Fruit fly (Drosophila melanogaster) whole organism, wandering third instar larva: ENCODE results near the gene MED31.

Experiments used
- CG9705 ChIP-seq: fragments of 200-800 bp; sonication (Bioruptor generic); optimal IDR thresholded peaks from 2 replicates; lab custom pipeline; 2018; ENCODE audit warnings: missing biosample characterization, mild to moderate bottlenecking, missing genetic modification characterization
- CrebA ChIP-seq: fragments of 200-800 bp; sonication (Bioruptor generic); optimal IDR thresholded peaks from 2 replicates; lab custom pipeline; 2016; ENCODE audit warnings: missing biosample characterization, mild to moderate bottlenecking, missing genetic modification characterization, borderline replicate concordance
- Dfd ChIP-seq: fragments of >200 bp; optimal IDR thresholded peaks from 2 replicates; lab custom pipeline; 2017; ENCODE audit warnings: missing biosample characterization, missing genetic modification characterization
- GATAd ChIP-seq: sonication (Bioruptor generic); optimal IDR thresholded peaks from 2 replicates; lab custom pipeline; 2016; ENCODE audit warnings: missing biosample characterization, missing genetic modification characterization
- HLH106 ChIP-seq: fragments of 200-800 bp; optimal IDR thresholded peaks from 3 replicates; lab custom pipeline; 2019; ENCODE audit warnings: missing biosample characterization, mild to moderate bottlenecking, missing genetic modification characterization, moderate library complexity
- Hnf4 ChIP-seq: fragments of 200-800 bp; sonication (Bioruptor generic); optimal IDR thresholded peaks from 2 replicates; lab custom pipeline; 2016; ENCODE audit warnings: missing biosample characterization, mild to moderate bottlenecking, missing genetic modification characterization
- Hr78 ChIP-seq: fragments of >200 bp; optimal IDR thresholded peaks from 2 replicates; lab custom pipeline; 2017; ENCODE audit warnings: missing biosample characterization, missing genetic modification characterization
- Hr83 ChIP-seq: fragments of 200-300 bp; sonication (Bioruptor generic); optimal IDR thresholded peaks from 2 replicates; lab custom pipeline; 2016; ENCODE audit warnings: missing biosample characterization, mild to moderate bottlenecking, missing genetic modification characterization, moderate library complexity; ENCODE audit not compliant: poor library complexity, severe bottlenecking
- Jra ChIP-seq: sonication (Bioruptor generic); optimal IDR thresholded peaks from 2 replicates; lab custom pipeline; 2016; ENCODE audit warnings: missing biosample characterization, missing genetic modification characterization
- Mio ChIP-seq: sonication (Bioruptor generic); optimal IDR thresholded peaks from 2 replicates; lab custom pipeline; 2016; ENCODE audit warnings: missing biosample characterization, missing genetic modification characterization
- N ChIP-seq: fragments of >200 bp; optimal IDR thresholded peaks from 2 replicates; lab custom pipeline; 2018; ENCODE audit warnings: missing biosample characterization, missing external identifiers, missing genetic modification characterization
- OdsH ChIP-seq: fragments of 200-800 bp; sonication (Bioruptor generic); optimal IDR thresholded peaks from 2 replicates; lab custom pipeline; 2016; ENCODE audit warnings: missing biosample characterization, mild to moderate bottlenecking, missing genetic modification characterization
- Rel ChIP-seq, 2 experiments: fragments of 200-800 bp; sonication (Bioruptor generic) in 1 of 2; optimal IDR thresholded peaks; 2 replicates in 1 of 2; 3 replicates in 1 of 2; lab custom pipeline; 2016 to 2019; ENCODE audit warnings: mild to moderate bottlenecking in 2 of 2, missing biosample characterization in 2 of 2, missing genetic modification characterization in 2 of 2, moderate library complexity in 1 of 2
- Sp1 ChIP-seq: fragments of 200-800 bp; sonication (Bioruptor generic); optimal IDR thresholded peaks from 3 replicates; lab custom pipeline; 2019; ENCODE audit warnings: missing biosample characterization, mild to moderate bottlenecking, missing genetic modification characterization, moderate library complexity
- Vsx2 ChIP-seq: fragments of 200-300, 225-300 bp; sonication (Bioruptor generic); optimal IDR thresholded peaks from 2 replicates; lab custom pipeline; 2018; ENCODE audit warnings: missing biosample characterization, missing genetic modification characterization; ENCODE audit not compliant: partially characterized antibody
- br ChIP-seq: fragments of 200-800 bp; sonication (Bioruptor generic); optimal IDR thresholded peaks from 2 replicates; lab custom pipeline; 2016; ENCODE audit warnings: missing biosample characterization, missing genetic modification characterization
- brk ChIP-seq: fragments of 200-800 bp; sonication (Bioruptor generic); optimal IDR thresholded peaks from 2 replicates; lab custom pipeline; 2016; ENCODE audit warnings: missing biosample characterization, mild to moderate bottlenecking, missing genetic modification characterization
- dl ChIP-seq, 2 experiments: fragments of 175-275, 200-275 bp in 1 of 2; fragments of 200-275 bp in 1 of 2; sonication (Bioruptor generic); optimal IDR thresholded peaks; lab custom pipeline; 2018; ENCODE audit warnings: mild to moderate bottlenecking in 2 of 2, missing biosample characterization in 2 of 2, missing genetic modification characterization in 2 of 2, moderate library complexity in 2 of 2; ENCODE audit not compliant: partially characterized antibody in 2 of 2, insufficient read depth in 1 of 2
- dmrt93B ChIP-seq: fragments of 200-800 bp; sonication (Bioruptor generic); optimal IDR thresholded peaks from 2 replicates; lab custom pipeline; 2018; ENCODE audit warnings: missing biosample characterization, mild to moderate bottlenecking, missing genetic modification characterization
- dsf ChIP-seq: sonication (Bioruptor generic); optimal IDR thresholded peaks from 2 replicates; lab custom pipeline; 2016; ENCODE audit warnings: missing biosample characterization, missing genetic modification characterization, borderline replicate concordance
- ey ChIP-seq: fragments of 200-800 bp; sonication (Bioruptor generic); optimal IDR thresholded peaks from 2 replicates; lab custom pipeline; 2016; ENCODE audit warnings: missing biosample characterization, missing genetic modification characterization
- foxo ChIP-seq, 2 experiments: fragments of 200-800 bp; sonication (Bioruptor generic); optimal IDR thresholded peaks; 2 replicates in 1 of 2; 3 replicates in 1 of 2; lab custom pipeline; 2016 to 2017; ENCODE audit warnings: missing biosample characterization in 2 of 2, missing genetic modification characterization in 2 of 2
- fru ChIP-seq: fragments of 200-800 bp; sonication (Bioruptor generic); optimal IDR thresholded peaks from 3 replicates; lab custom pipeline; 2016; ENCODE audit warnings: missing biosample characterization, mild to moderate bottlenecking, missing genetic modification characterization
- h ChIP-seq: fragments of 200-800 bp; sonication (Bioruptor generic); optimal IDR thresholded peaks from 3 replicates; lab custom pipeline; 2016; ENCODE audit warnings: missing biosample characterization, mild to moderate bottlenecking, missing genetic modification characterization
- jim ChIP-seq: fragments of 175-275, 200-325 bp; sonication (Bioruptor generic); optimal IDR thresholded peaks from 2 replicates; lab custom pipeline; 2016; ENCODE audit warnings: missing biosample characterization, mild to moderate bottlenecking, missing genetic modification characterization
- lola ChIP-seq: fragments of >200 bp; optimal IDR thresholded peaks from 2 replicates; lab custom pipeline; 2017; ENCODE audit warnings: missing biosample characterization, missing genetic modification characterization
- pan ChIP-seq: fragments of >200 bp; optimal IDR thresholded peaks from 2 replicates; lab custom pipeline; 2017
- psq ChIP-seq: fragments of 200-800 bp; sonication (Bioruptor generic); optimal IDR thresholded peaks from 3 replicates; lab custom pipeline; 2017; ENCODE audit warnings: missing biosample characterization, mild to moderate bottlenecking, missing genetic modification characterization, moderate library complexity
- rgr ChIP-seq: fragments of 200-800 bp; sonication (Bioruptor generic); optimal IDR thresholded peaks from 3 replicates; lab custom pipeline; 2016; ENCODE audit warnings: missing biosample characterization, mild to moderate bottlenecking, missing genetic modification characterization
- sv ChIP-seq: fragments of 200-800 bp; sonication (Bioruptor generic); optimal IDR thresholded peaks from 3 replicates; lab custom pipeline; 2016; ENCODE audit warnings: missing biosample characterization, missing genetic modification characterization
- tai ChIP-seq: sonication (Bioruptor generic); optimal IDR thresholded peaks from 2 replicates; lab custom pipeline; 2016; ENCODE audit warnings: missing biosample characterization, missing genetic modification characterization
- usp ChIP-seq: fragments of >200 bp; optimal IDR thresholded peaks from 2 replicates; lab custom pipeline; 2017; ENCODE audit warnings: missing biosample characterization, missing genetic modification characterization

MED31 gene

DNA sequence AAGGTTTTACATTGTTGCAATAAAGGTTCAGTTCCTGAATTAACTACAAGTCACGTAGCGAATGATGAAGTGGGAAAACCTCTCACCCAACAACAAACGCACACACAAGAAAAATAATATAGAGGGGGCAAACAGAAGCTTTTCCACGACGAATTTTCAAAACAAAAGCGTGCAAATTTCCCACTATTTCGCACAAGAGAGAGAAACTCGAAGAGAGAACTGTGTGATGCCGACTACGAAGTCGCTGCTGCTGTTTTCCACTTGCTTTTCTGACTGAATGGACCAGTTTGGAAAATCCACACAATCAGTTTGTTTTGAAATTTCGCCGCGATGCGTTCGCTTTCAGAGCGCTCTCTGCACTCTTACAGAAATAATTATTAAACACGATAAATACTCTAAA lies 29.2 kb upstream of the MED31 start, which contains the start of gene 5-HT2A:
5-HT2A (plus strand) TSS at position 301 of the 400 bp plus-strand sequence.
- TF ChIP-seq dmrt93B (GFP tag; lab: Kevin White, UChicago) (no peak), usp (GFP tag; lab: Kevin White, UChicago) (no peak), GATAd (GFP tag; lab: Kevin White, UChicago) (no peak), rgr (GFP tag; lab: Kevin White, UChicago) (no peak), Rel (GFP tag; optimal IDR thresholded peaks at IDR 0.05; lab: Kevin White, UChicago) (no peak), Rel (tag; optimal IDR thresholded peaks at IDR 0.05; lab: Kevin White, UChicago) (no peak), h (GFP tag; lab: Kevin White, UChicago) (no peak), Sp1 (GFP tag; lab: Kevin White, UChicago) (no peak), Mio (no peak), CG9705 (no peak), OdsH (GFP tag; lab: Kevin White, UChicago) (no peak), N (GFP tag; lab: Kevin White, UChicago) (no peak), Dfd (GFP tag; lab: Kevin White, UChicago) (no peak), brk (no peak), lola (GFP tag; lab: Kevin White, UChicago) (no peak), sv (GFP tag; lab: Kevin White, UChicago) (no peak), pan (lab: Kevin White, UChicago) (no peak), dsf (GFP tag; lab: Kevin White, UChicago) (no peak), jim (no peak), Hr78 (no peak), Jra (GFP tag; lab: Kevin White, UChicago) (no peak)
- TF ChIP-seq, all 38 proteins: peak for 0

dm6 chr3R:4616130-4616529 lies 25.6 kb upstream of the MED31 start:
- no peak for TF ChIP-seq Dfd (GFP tag; lab: Kevin White, UChicago)
- TF ChIP-seq sv (GFP tag; lab: Kevin White, UChicago) = no peak
- no peak for TF ChIP-seq Sp1 (GFP tag; lab: Kevin White, UChicago)
- no peak for TF ChIP-seq OdsH (GFP tag; lab: Kevin White, UChicago)
- TF ChIP-seq rgr (GFP tag; lab: Kevin White, UChicago) = no peak
- no peak for TF ChIP-seq foxo (GFP tag; optimal IDR thresholded peaks at IDR 0.05; lab: Kevin White, UChicago)
- no peak for TF ChIP-seq tai
- no peak for TF ChIP-seq Hr83 (GFP tag; lab: Kevin White, UChicago)
- TF ChIP-seq lola (GFP tag; lab: Kevin White, UChicago) = no peak
- no peak for TF ChIP-seq GATAd (GFP tag; lab: Kevin White, UChicago)
- TF ChIP-seq N (GFP tag; lab: Kevin White, UChicago) = no peak
- no peak for TF ChIP-seq CrebA (GFP tag; lab: Kevin White, UChicago)
- TF ChIP-seq usp (GFP tag; lab: Kevin White, UChicago) = no peak
- no peak for TF ChIP-seq ey (GFP tag; lab: Kevin White, UChicago)
- TF ChIP-seq dmrt93B (GFP tag; lab: Kevin White, UChicago) = no peak
- TF ChIP-seq pan (lab: Kevin White, UChicago) = no peak
- TF ChIP-seq jim = no peak

- TF ChIP-seq HLH106 (tag; lab: Kevin White, UChicago) (no peak), dsf (GFP tag; lab: Kevin White, UChicago) (no peak), rgr (GFP tag; lab: Kevin White, UChicago) (no peak), foxo (GFP tag; optimal IDR thresholded peaks at IDR 0.05; lab: Kevin White, UChicago) (no peak), pan (lab: Kevin White, UChicago) (no peak), Mio (no peak), lola (GFP tag; lab: Kevin White, UChicago) (no peak), dmrt93B (GFP tag; lab: Kevin White, UChicago) (no peak), sv (GFP tag; lab: Kevin White, UChicago) (no peak), h (GFP tag; lab: Kevin White, UChicago) (no peak), Jra (GFP tag; lab: Kevin White, UChicago) (no peak), Vsx2 (no peak), Hr83 (GFP tag; lab: Kevin White, UChicago) (no peak)
- TF ChIP-seq, all 38 proteins: peak for 0
These were observed 9.1 kb upstream of the MED31 start for dm6 chr3R:4632639-4633038.

DNA sequence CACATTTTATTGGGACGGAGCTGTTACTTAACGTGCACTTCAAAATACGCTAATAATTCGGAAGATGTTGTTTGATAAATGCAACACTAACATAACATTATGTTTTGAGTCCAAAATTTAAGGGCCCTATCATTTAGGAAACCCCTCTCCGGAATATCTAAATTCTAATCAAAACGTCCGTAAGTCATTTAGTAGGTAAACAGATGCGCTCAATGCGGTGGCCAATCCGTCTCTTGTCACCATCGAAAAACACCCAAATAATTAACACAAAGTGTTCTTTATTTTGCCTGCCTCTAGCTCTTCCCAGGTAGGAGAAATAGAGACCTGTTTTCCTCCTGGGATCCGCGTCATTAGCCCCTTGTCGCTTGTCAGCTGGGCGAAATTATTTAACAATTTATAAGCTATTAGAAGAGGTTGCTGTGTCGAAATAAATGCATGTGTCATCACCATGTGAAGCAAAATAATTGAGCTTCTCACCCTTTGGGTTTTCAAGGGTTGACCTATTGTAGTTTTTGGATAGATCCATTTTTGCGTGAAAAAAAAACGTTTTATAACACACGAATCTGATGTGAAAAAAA lies 7.3 kb upstream of the MED31 start:
- TF ChIP-seq CG9705 = no peak
- TF ChIP-seq HLH106 (tag; lab: Kevin White, UChicago) = no peak
- no peak for TF ChIP-seq dl (GFP tag; optimal IDR thresholded peaks at IDR 0.05; lab: Kevin White, UChicago; ENCODE audit: insufficient read depth in 1 of 2, partially characterized antibody in 2 of 2)
- no peak for TF ChIP-seq pan (lab: Kevin White, UChicago)
- no peak for TF ChIP-seq Hnf4 (GFP tag; lab: Kevin White, UChicago)
- TF ChIP-seq Jra (GFP tag; lab: Kevin White, UChicago) = no peak
- no peak for TF ChIP-seq ey (GFP tag; lab: Kevin White, UChicago)
- TF ChIP-seq Rel (GFP tag; optimal IDR thresholded peaks at IDR 0.05; lab: Kevin White, UChicago) = no peak
- no peak for TF ChIP-seq Rel (tag; optimal IDR thresholded peaks at IDR 0.05; lab: Kevin White, UChicago)
- no peak for TF ChIP-seq psq (GFP tag; lab: Kevin White, UChicago)
- no peak for TF ChIP-seq dmrt93B (GFP tag; lab: Kevin White, UChicago)
- no peak for TF ChIP-seq CrebA (GFP tag; lab: Kevin White, UChicago)
- no peak for TF ChIP-seq br (GFP tag; lab: Kevin White, UChicago)
- TF ChIP-seq Hr78 = no peak
- TF ChIP-seq Mio = no peak
- no peak for TF ChIP-seq fru (GFP tag; lab: Kevin White, UChicago)
- TF ChIP-seq Dfd (GFP tag; lab: Kevin White, UChicago) = no peak
- no peak for TF ChIP-seq foxo (GFP tag; optimal IDR thresholded peaks at IDR 0.05; lab: Kevin White, UChicago)
- TF ChIP-seq brk = no peak
- TF ChIP-seq Sp1 (GFP tag; lab: Kevin White, UChicago) = no peak
